Fruit fly (Drosophila melanogaster): ENCODE data around the gene Alp9.
A peak's percentile ranks its signal among the peaks of the same experiment; 100 is the strongest.

Alp9 gene

DNA sequence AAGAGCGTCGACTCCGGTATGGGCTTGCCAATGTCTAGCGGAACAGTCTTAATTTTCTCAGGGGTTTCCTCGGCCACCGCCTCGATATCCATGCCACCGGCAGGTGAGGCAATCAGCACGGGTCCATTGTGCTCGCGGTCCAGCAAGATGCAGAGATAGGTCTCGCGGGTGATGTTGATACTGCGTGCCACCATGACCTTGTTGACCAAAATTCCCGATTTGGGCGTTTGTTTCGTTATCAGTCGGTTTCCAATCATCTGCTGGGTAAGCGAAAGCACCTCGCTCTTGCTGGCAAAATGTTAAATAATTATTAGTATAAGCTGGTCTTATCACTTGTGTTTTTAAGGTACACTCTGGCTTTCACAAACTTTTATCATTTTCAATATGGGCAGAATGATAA, 32.8 kb upstream of the Alp9 start:
- TF ChIP-seq CG34367 (tag; optimal IDR thresholded peaks at IDR 0.05) = no peak
- no peak for TF ChIP-seq gl (tag; optimal IDR thresholded peaks at IDR 0.05)
- no peak for TF ChIP-seq Pif1B (GFP tag; optimal IDR thresholded peaks at IDR 0.05)
- no peak for TF ChIP-seq CG12605 (GFP tag; IDR thresholded peaks at IDR 0.05)
- TF ChIP-seq CG4496 (GFP tag; IDR thresholded peaks at IDR 0.05) = no peak
- no peak for TF ChIP-seq CG15710 (tag; optimal IDR thresholded peaks at IDR 0.05)
- no peak for TF ChIP-seq CG17806 (tag; optimal IDR thresholded peaks at IDR 0.05)
- TF ChIP-seq Pif1A (GFP tag; optimal IDR thresholded peaks at IDR 0.05) = no peak

DNA sequence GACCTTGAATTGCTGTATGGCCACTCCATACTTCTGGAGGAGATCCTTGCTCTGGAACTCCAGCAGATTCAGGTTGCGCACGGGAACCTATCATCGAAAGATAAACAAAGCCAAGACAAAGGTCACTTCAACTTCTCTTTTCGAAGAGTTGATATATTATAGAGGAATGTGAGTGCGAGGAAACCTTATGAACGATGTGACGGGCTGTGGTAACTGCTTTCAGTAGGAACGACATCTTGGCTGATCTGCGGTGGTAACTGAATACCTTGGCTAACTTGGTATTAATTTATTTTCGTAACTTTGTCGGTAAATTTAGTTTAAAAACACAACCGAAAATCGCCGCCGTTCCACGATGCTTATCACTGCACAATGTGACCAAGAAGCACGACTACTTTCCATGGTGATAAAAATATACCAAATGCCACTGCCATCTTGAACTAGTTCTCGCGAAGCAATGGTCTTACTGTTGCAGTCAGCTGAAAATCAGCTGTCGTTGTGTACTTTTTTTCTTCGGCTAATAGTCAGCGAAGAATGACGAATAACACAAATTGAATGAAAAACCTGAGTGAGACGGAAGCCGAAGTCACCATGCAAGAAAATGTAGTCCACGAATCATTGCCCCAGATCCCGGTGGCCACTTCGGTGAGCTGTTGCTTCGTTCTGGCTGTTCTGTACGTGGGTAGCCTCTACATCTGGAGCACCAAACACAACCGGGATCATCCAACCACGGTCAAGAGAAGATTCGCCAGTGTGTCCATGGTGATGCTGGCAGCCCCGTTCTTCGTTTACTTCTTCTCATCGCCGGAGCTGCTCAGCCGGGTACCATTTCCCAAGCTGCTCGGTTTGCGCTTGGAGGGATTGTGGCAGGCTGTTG, 31.8 kb upstream of the Alp9 start, which contains the start of the genes ScsbetaG and Sras:
Gene ScsbetaG (minus strand): TSS at position 383 of the 874 bp plus-strand sequence.
Gene Sras (plus strand): TSS at position 466 of the 874 bp plus-strand sequence.
- TF ChIP-seq Ets98B (GFP tag; IDR thresholded peaks at IDR 0.05) (no peak; the same call in 1 of the 2 replicates), CG10348 (GFP tag; IDR thresholded peaks at IDR 0.05) (no peak), CG9948 (tag; optimal IDR thresholded peaks at IDR 0.05) (no peak), rn (GFP tag; IDR thresholded peaks at IDR 0.05) (no peak), gl (tag; optimal IDR thresholded peaks at IDR 0.05) (peak; percentile 1)

DNA sequence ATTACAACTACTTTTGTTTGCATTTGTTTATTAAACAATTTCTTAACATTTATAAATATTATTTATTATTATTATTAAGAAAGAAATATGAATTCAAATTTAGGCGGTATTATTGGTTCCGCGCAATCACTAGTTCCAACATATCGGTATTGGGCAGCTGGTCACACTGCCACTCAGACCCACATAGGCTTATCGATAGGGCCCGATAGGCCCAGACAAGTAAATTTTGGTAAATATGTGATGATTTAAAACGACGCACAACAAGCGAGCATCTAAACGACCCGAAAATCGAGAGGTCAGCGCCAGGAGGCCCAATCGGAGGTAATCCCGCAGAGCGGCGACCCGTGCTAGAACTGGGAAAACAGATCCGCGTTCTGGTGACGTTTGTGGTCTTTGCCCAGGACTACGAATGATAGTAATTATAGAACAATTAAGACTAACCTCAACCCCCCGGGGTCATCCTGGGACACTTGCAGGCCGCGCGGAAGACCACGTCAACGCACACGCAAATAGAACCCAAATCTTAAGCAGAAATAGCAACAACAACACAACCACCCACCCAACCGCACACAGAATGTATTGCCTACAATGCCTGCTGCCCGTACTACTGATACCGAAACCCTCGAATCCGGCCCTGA, 30.2 kb upstream of the Alp9 start, which contains the start of gene bc10:
Gene bc10 (plus strand): TSS at position 181 of the 638 bp plus-strand sequence.
- TF ChIP-seq CG13204 (GFP tag; optimal IDR thresholded peaks at IDR 0.05) (no peak), CG34367 (tag; optimal IDR thresholded peaks at IDR 0.05) (no peak), CG12605 (GFP tag; IDR thresholded peaks at IDR 0.05) (no peak), CG14655 (GFP tag; optimal IDR thresholded peaks at IDR 0.05) (no peak), CG10348 (GFP tag; IDR thresholded peaks at IDR 0.05) (no peak)

DNA sequence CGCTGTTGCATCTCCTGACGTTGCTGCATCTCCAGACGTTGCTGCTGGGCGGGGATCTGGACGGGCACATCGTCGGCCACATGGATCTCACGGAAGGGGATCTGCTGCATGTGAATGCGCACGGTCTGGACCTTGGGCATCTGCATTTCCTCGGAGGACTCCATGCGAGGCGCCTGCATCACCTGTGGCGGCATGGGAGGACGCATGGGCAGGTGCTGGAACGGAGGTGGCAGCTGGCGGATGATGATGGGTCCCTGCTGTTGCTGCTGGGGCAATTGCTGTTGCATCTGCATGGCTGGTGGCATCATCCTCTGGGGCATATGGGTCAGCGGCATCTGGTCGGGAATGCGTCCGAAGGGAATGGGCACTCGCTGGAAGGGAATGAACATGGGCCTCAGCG, 27.0 kb upstream of the Alp9 start:
- TF ChIP-seq rn (GFP tag; IDR thresholded peaks at IDR 0.05) = no peak
- no peak for TF ChIP-seq CG8301 (tag; optimal IDR thresholded peaks at IDR 0.05)
- no peak for TF ChIP-seq CG15710 (tag; optimal IDR thresholded peaks at IDR 0.05)
- no peak for TF ChIP-seq CG34367 (tag; optimal IDR thresholded peaks at IDR 0.05)
- no peak for TF ChIP-seq CG32121 (GFP tag; IDR thresholded peaks at IDR 0.05)
- TF ChIP-seq CG8159 (tag; optimal IDR thresholded peaks at IDR 0.05) = no peak
- no peak for TF ChIP-seq CG13204 (GFP tag; optimal IDR thresholded peaks at IDR 0.05)
- no peak for TF ChIP-seq Ets98B (GFP tag; IDR thresholded peaks at IDR 0.05)
- no peak for TF ChIP-seq CG4496 (GFP tag; IDR thresholded peaks at IDR 0.05)
- no peak for TF ChIP-seq fd96Ca (GFP tag; IDR thresholded peaks at IDR 0.05)
- TF ChIP-seq Snoo (tag; optimal IDR thresholded peaks at IDR 0.05) = no peak
- TF ChIP-seq CG17806 (tag; optimal IDR thresholded peaks at IDR 0.05) = no peak
- no peak for TF ChIP-seq EcR (GFP tag; optimal IDR thresholded peaks at IDR 0.05)
- TF ChIP-seq CG10348 (GFP tag; IDR thresholded peaks at IDR 0.05) = no peak
- no peak for TF ChIP-seq CG14655 (GFP tag; optimal IDR thresholded peaks at IDR 0.05)

DNA sequence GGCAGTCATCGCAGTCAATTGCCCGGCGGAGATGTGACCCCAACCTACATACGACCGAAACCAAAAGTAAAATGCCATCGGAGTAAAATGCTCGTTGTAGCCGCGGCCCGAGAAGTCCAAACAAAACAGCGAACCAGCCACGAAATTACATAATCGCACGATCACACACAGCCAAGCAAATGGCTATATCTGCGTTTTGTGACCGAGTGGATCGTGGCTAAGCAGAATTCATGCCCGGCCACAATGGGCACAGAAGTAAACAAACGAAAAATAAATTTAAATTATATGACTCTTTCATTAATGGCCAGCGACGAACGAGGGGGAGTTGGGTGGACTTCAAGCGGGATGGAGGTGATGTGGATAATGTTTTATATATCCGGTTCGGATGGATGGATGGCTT, 25.6 kb upstream of the Alp9 start:
- TF ChIP-seq Pif1A (GFP tag; optimal IDR thresholded peaks at IDR 0.05) (no peak), Ets98B (GFP tag; IDR thresholded peaks at IDR 0.05) (peak; percentile 10; the same call in 1 of the 2 replicates)

DNA sequence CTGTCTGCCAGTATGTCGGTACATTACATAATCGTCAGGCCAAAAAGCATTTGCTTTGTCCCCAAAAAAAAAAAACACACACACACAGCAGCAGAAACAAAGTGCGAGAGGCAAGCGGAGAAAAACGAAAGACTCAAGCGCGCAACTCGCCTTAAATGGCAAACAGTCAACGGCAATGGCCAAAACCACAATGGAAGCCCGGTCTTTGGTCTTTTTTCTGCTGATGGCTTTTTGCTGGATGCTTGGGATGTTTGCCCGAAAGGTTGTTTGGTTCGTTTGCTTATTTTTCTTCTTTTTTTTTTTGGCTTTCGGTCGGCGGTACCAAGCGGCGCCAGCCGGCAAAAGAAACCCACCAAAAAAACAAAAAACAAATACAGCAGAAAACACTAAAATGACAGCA, 24.3 kb upstream of the Alp9 start:
- TF ChIP-seq CG17806 (tag; optimal IDR thresholded peaks at IDR 0.05) = no peak
- TF ChIP-seq Pif1A (GFP tag; optimal IDR thresholded peaks at IDR 0.05) = no peak
- peak; percentile 22; the same call in 1 of the 2 replicates for TF ChIP-seq Ets98B (GFP tag; IDR thresholded peaks at IDR 0.05)
- TF ChIP-seq CG8159 (tag; optimal IDR thresholded peaks at IDR 0.05) = no peak
- TF ChIP-seq CG32121 (GFP tag; IDR thresholded peaks at IDR 0.05) = no peak
- 0 out of 3 replicates have a peak, but pooled peaks have one; percentile 42 for TF ChIP-seq CG4496 (GFP tag; IDR thresholded peaks at IDR 0.05)
- TF ChIP-seq Snoo (tag; optimal IDR thresholded peaks at IDR 0.05) = peak; percentile 12
- TF ChIP-seq fd96Ca (GFP tag; IDR thresholded peaks at IDR 0.05) = peak; percentile 46; the same call in 1 of the 3 replicates
- TF ChIP-seq D1 (tag; optimal IDR thresholded peaks at IDR 0.05) = no peak
- TF ChIP-seq CG12605 (GFP tag; IDR thresholded peaks at IDR 0.05) = peak; percentile 62
- TF ChIP-seq CG34367 (tag; optimal IDR thresholded peaks at IDR 0.05) = no peak

DNA sequence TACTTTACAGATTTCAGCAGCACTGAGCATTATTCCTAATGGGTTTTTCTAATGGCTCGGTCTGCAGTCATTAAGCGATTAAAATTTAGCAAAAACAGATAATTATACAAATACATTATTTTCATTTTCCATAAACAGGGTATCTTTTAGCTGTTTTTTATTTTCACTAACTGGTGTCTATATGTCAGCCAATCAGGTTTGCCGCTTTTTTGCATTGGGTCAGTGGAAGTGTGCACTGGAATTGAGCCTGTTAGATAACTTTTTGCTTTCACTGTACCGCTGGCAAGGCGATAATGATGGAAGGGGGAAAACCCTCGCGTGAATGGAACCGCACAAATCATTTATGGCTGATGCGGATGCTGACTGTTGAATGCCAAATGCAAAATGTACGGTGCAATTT, 19.8 kb upstream of the Alp9 start:
- TF ChIP-seq fd96Ca (GFP tag; IDR thresholded peaks at IDR 0.05) = no peak
- no peak for TF ChIP-seq CG8301 (tag; optimal IDR thresholded peaks at IDR 0.05)
- no peak for TF ChIP-seq CG4496 (GFP tag; IDR thresholded peaks at IDR 0.05)
- no peak for TF ChIP-seq CG14655 (GFP tag; optimal IDR thresholded peaks at IDR 0.05)
- no peak for TF ChIP-seq Pif1A (GFP tag; optimal IDR thresholded peaks at IDR 0.05)
- TF ChIP-seq CG17806 (tag; optimal IDR thresholded peaks at IDR 0.05) = no peak
- no peak for TF ChIP-seq CG34367 (tag; optimal IDR thresholded peaks at IDR 0.05)
- TF ChIP-seq D1 (tag; optimal IDR thresholded peaks at IDR 0.05) = no peak
- no peak for TF ChIP-seq Pif1B (GFP tag; optimal IDR thresholded peaks at IDR 0.05)
- no peak for TF ChIP-seq CG10348 (GFP tag; IDR thresholded peaks at IDR 0.05)
- no peak for TF ChIP-seq CG9948 (tag; optimal IDR thresholded peaks at IDR 0.05)
- TF ChIP-seq Snoo (tag; optimal IDR thresholded peaks at IDR 0.05) = no peak
- no peak for TF ChIP-seq CG8159 (tag; optimal IDR thresholded peaks at IDR 0.05)
- no peak for TF ChIP-seq CG12605 (GFP tag; IDR thresholded peaks at IDR 0.05)
- TF ChIP-seq CG32121 (GFP tag; IDR thresholded peaks at IDR 0.05) = no peak
- no peak for TF ChIP-seq EcR (GFP tag; optimal IDR thresholded peaks at IDR 0.05)
- TF ChIP-seq rn (GFP tag; IDR thresholded peaks at IDR 0.05) = no peak
- no peak for TF ChIP-seq CG13204 (GFP tag; optimal IDR thresholded peaks at IDR 0.05)
- TF ChIP-seq Ets98B (GFP tag; IDR thresholded peaks at IDR 0.05) = no peak
- TF ChIP-seq gl (tag; optimal IDR thresholded peaks at IDR 0.05) = no peak
